Worm (Caenorhabditis elegans) whole organism, young adult: ENCODE results near the gene E02H1.5.

Experiments
- B0019.2 ChIP-seq: fragments of 200-800 bp; sonication (Bioruptor generic); conservative IDR thresholded peaks from 2 replicates; pipeline ENCODE4 v1.3.6; 2022; ENCODE audit warnings: missing genetic modification reagents, missing genetic modification characterization, missing compliant biosample characterization
- B0336.3 ChIP-seq: fragments of 200-800 bp; sonication (Bioruptor generic); IDR thresholded peaks from 2 replicates; pipeline ENCODE4 v1.3.6; 2022; ENCODE audit warnings: missing genetic modification characterization, missing compliant biosample characterization
- F10E7.11 ChIP-seq: sonication (generic microtip); optimal IDR thresholded peaks from 2 replicates; lab custom pipeline; 2017; ENCODE audit warnings: mild to moderate bottlenecking, missing genetic modification characterization, moderate library complexity, missing compliant biosample characterization
- F23B12.7 ChIP-seq: sonication (generic microtip); optimal IDR thresholded peaks from 2 replicates; lab custom pipeline; 2017; ENCODE audit warnings: missing genetic modification characterization, mild to moderate bottlenecking, missing compliant biosample characterization, antibody characterized with exemption, moderate library complexity; ENCODE audit not compliant: insufficient read depth
- F33H1.4 ChIP-seq: fragments of 200-800 bp; sonication (Bioruptor generic); IDR thresholded peaks from 2 replicates; pipeline ENCODE4 v1.3.6; 2022; ENCODE audit warnings: missing genetic modification reagents, missing genetic modification characterization, missing compliant biosample characterization
- F37B4.10 ChIP-seq: fragments of 200-800 bp; sonication (Bioruptor generic); IDR thresholded peaks from 2 replicates; pipeline ENCODE4 v1.3.6; 2022; ENCODE audit warnings: missing genetic modification characterization, missing compliant biosample characterization
- F52B5.7 ChIP-seq: sonication (generic microtip); optimal IDR thresholded peaks from 2 replicates; lab custom pipeline; 2016; ENCODE audit warnings: mild to moderate bottlenecking, missing genetic modification characterization, missing compliant biosample characterization
- K11D2.4 ChIP-seq: fragments of 200-800 bp; sonication (Bioruptor generic); IDR thresholded peaks from 2 replicates; pipeline ENCODE4 v1.3.6; 2022; ENCODE audit warnings: missing genetic modification reagents, missing genetic modification characterization, missing compliant biosample characterization
- Y95B8A.8 ChIP-seq: fragments of 200-800 bp; sonication (Bioruptor generic); IDR thresholded peaks from 2 replicates; pipeline ENCODE4 v1.3.6; 2022; ENCODE audit warnings: missing genetic modification reagents, missing genetic modification characterization, missing compliant biosample characterization
- akir-1 ChIP-seq: fragments of 200-800 bp; sonication (Bioruptor generic); optimal IDR thresholded peaks from 2 replicates; lab custom pipeline; 2018; ENCODE audit warnings: mild to moderate bottlenecking, missing genetic modification characterization, moderate library complexity, missing compliant biosample characterization
- aptf-3 ChIP-seq: fragments of 200-800 bp; sonication (Bioruptor generic); IDR thresholded peaks from 2 replicates; pipeline ENCODE4 v1.3.6; 2022; ENCODE audit warnings: missing genetic modification characterization, missing compliant biosample characterization
- atf-7 ChIP-seq: sonication (generic microtip); optimal IDR thresholded peaks from 2 replicates; lab custom pipeline; 2017; ENCODE audit warnings: mild to moderate bottlenecking, missing genetic modification characterization, missing compliant biosample characterization
- athp-1 ChIP-seq: sonication (generic microtip); optimal IDR thresholded peaks from 2 replicates; lab custom pipeline; 2017; ENCODE audit warnings: mild to moderate bottlenecking, missing genetic modification characterization, missing compliant biosample characterization
- attf-3 ChIP-seq: fragments of 200-800 bp; sonication (Bioruptor generic); conservative IDR thresholded peaks from 2 replicates; pipeline ENCODE4 v1.3.6; 2022; ENCODE audit warnings: missing genetic modification reagents, missing genetic modification characterization, missing compliant biosample characterization
- ccch-3 ChIP-seq: fragments of 200-800 bp; sonication (Bioruptor generic); optimal IDR thresholded peaks from 2 replicates; lab custom pipeline; 2018; ENCODE audit warnings: mild to moderate bottlenecking, missing genetic modification characterization, missing compliant biosample characterization
- ceh-79 ChIP-seq: sonication (generic microtip); optimal IDR thresholded peaks from 2 replicates; lab custom pipeline; 2017; ENCODE audit warnings: mild to moderate bottlenecking, missing genetic modification characterization, missing compliant biosample characterization
- ceh-91 ChIP-seq: fragments of 200-800 bp; sonication (Bioruptor generic); IDR thresholded peaks from 2 replicates; pipeline ENCODE4 v1.3.6; 2022; ENCODE audit warnings: missing genetic modification reagents, missing genetic modification characterization, missing compliant biosample characterization
- die-1 ChIP-seq: sonication (generic microtip); optimal IDR thresholded peaks from 2 replicates; lab custom pipeline; 2016; ENCODE audit warnings: missing genotype, mild to moderate bottlenecking, missing genetic modification characterization, missing compliant biosample characterization
- dpl-1 ChIP-seq: fragments of 150-350 bp; optimal IDR thresholded peaks from 2 replicates; lab custom pipeline; 2014; ENCODE audit warnings: missing biosample characterization, missing genetic modification reagents, missing genetic modification characterization
- egl-18 ChIP-seq: fragments of 200-800 bp; sonication (Bioruptor generic); IDR thresholded peaks from 2 replicates; pipeline ENCODE4 v1.3.6; 2022; ENCODE audit warnings: missing genetic modification reagents, missing genetic modification characterization, missing compliant biosample characterization
- fkh-3 ChIP-seq: sonication (generic microtip); optimal IDR thresholded peaks from 2 replicates; lab custom pipeline; 2016; ENCODE audit warnings: mild to moderate bottlenecking, missing genetic modification characterization, missing compliant biosample characterization
- gei-17 ChIP-seq: fragments of 200-800 bp; sonication (Bioruptor generic); optimal IDR thresholded peaks from 2 replicates; lab custom pipeline; 2018; ENCODE audit warnings: mild to moderate bottlenecking, missing genetic modification characterization, missing compliant biosample characterization
- him-1 ChIP-seq: sonication (generic microtip); optimal IDR thresholded peaks from 2 replicates; lab custom pipeline; 2016; ENCODE audit warnings: missing genotype, missing genetic modification reagents, missing genetic modification characterization, missing compliant biosample characterization
- hlh-12 ChIP-seq: sonication (generic microtip); optimal IDR thresholded peaks from 2 replicates; lab custom pipeline; 2016; ENCODE audit warnings: missing genetic modification characterization, missing compliant biosample characterization
- lin-40 ChIP-seq: sonication (generic microtip); optimal IDR thresholded peaks from 2 replicates; lab custom pipeline; 2016; ENCODE audit warnings: missing genetic modification characterization, mild to moderate bottlenecking, missing compliant biosample characterization, missing genotype, missing genetic modification reagents
- lsy-27 ChIP-seq: sonication (generic microtip); optimal IDR thresholded peaks from 2 replicates; lab custom pipeline; 2017; ENCODE audit warnings: missing genetic modification characterization, mild to moderate bottlenecking, missing compliant biosample characterization, antibody characterized with exemption, missing genotype, borderline replicate concordance; ENCODE audit not compliant: insufficient read depth
- madf-3 ChIP-seq: fragments of 200-800 bp; sonication (Bioruptor generic); IDR thresholded peaks from 2 replicates; pipeline ENCODE4 v1.3.6; 2022; ENCODE audit warnings: missing genetic modification reagents, missing genetic modification characterization, missing compliant biosample characterization
- madf-8 ChIP-seq: fragments of 200-800 bp; sonication (Bioruptor generic); conservative IDR thresholded peaks from 2 replicates; pipeline ENCODE4 v1.3.6; 2022; ENCODE audit warnings: missing genetic modification reagents, missing genetic modification characterization, missing compliant biosample characterization
- mcd-1 ChIP-seq: fragments of 200-800 bp; sonication (Bioruptor generic); IDR thresholded peaks from 2 replicates; pipeline ENCODE4 v1.3.6; 2022; ENCODE audit warnings: missing genetic modification reagents, missing genetic modification characterization, missing compliant biosample characterization
- mes-4 ChIP-seq: sonication (generic microtip); optimal IDR thresholded peaks from 2 replicates; lab custom pipeline; 2016; ENCODE audit warnings: missing genotype, missing genetic modification characterization, missing compliant biosample characterization
- mxl-1 ChIP-seq: sonication (generic microtip); optimal IDR thresholded peaks from 2 replicates; lab custom pipeline; 2016; ENCODE audit warnings: missing genetic modification characterization, missing compliant biosample characterization
- nfya-2 ChIP-seq: fragments of 200-800 bp; sonication (Bioruptor generic); IDR thresholded peaks from 2 replicates; pipeline ENCODE4 v1.3.6; 2022; ENCODE audit warnings: missing genetic modification reagents, missing genetic modification characterization, missing compliant biosample characterization
- nfyb-1 ChIP-seq: fragments of 200-800 bp; sonication (Bioruptor generic); IDR thresholded peaks from 2 replicates; pipeline ENCODE4 v1.3.6; 2022; ENCODE audit warnings: missing genetic modification reagents, missing genetic modification characterization, missing compliant biosample characterization
- nhr-179 ChIP-seq: sonication (generic microtip); optimal IDR thresholded peaks from 2 replicates; lab custom pipeline; 2016; ENCODE audit warnings: mild to moderate bottlenecking, missing genetic modification characterization, missing compliant biosample characterization
- nhr-90 ChIP-seq: sonication (generic microtip); optimal IDR thresholded peaks from 2 replicates; lab custom pipeline; 2016; ENCODE audit warnings: missing genotype, mild to moderate bottlenecking, missing genetic modification characterization, missing compliant biosample characterization
- pbrm-1 ChIP-seq: fragments of 200-800 bp; sonication (Bioruptor generic); IDR thresholded peaks from 2 replicates; pipeline ENCODE4 v1.3.6; 2022; ENCODE audit warnings: missing genetic modification reagents, missing genetic modification characterization, missing compliant biosample characterization
- rcor-1 ChIP-seq: fragments of 200-800 bp; sonication (Bioruptor generic); IDR thresholded peaks from 2 replicates; pipeline ENCODE4 v1.3.6; 2022; ENCODE audit warnings: missing genetic modification reagents, missing genetic modification characterization, missing compliant biosample characterization
- rec-8 ChIP-seq, 2 experiments: sonication (generic microtip); optimal IDR thresholded peaks; 2 replicates each; lab custom pipeline; 2016; ENCODE audit warnings: mild to moderate bottlenecking in 2 of 2, missing genetic modification characterization in 2 of 2, missing genetic modification reagents in 2 of 2, missing genotype in 2 of 2, missing biosample characterization in 1 of 2, missing compliant biosample characterization in 1 of 2, moderate library complexity in 1 of 2
- sdz-38 ChIP-seq: sonication (generic microtip); optimal IDR thresholded peaks from 2 replicates; lab custom pipeline; 2016; ENCODE audit warnings: missing genotype, missing genetic modification characterization, missing compliant biosample characterization
- snpc-3.4 ChIP-seq: sonication (generic microtip); optimal IDR thresholded peaks from 2 replicates; lab custom pipeline; 2017; ENCODE audit warnings: missing genetic modification characterization, mild to moderate bottlenecking, missing compliant biosample characterization, antibody characterized with exemption, moderate library complexity, missing genotype, missing genetic modification reagents
- tbp1 ChIP-seq: fragments of 200-800 bp; sonication (Bioruptor generic); optimal IDR thresholded peaks from 2 replicates; lab custom pipeline; 2018; ENCODE audit warnings: mild to moderate bottlenecking, missing genetic modification characterization, missing compliant biosample characterization
- tbx-9 ChIP-seq: sonication (generic microtip); optimal IDR thresholded peaks from 2 replicates; lab custom pipeline; 2016; ENCODE audit warnings: borderline replicate concordance, missing genetic modification characterization, inconsistent platforms, missing compliant biosample characterization
- tlf-1 ChIP-seq: fragments of 200-800 bp; sonication (Bioruptor generic); optimal IDR thresholded peaks from 2 replicates; lab custom pipeline; 2018; ENCODE audit warnings: mild to moderate bottlenecking, missing genetic modification characterization, missing compliant biosample characterization
- unc-130 ChIP-seq: sonication (generic microtip); optimal IDR thresholded peaks from 2 replicates; lab custom pipeline; 2016; ENCODE audit warnings: missing genetic modification reagents, missing genetic modification characterization, missing compliant biosample characterization
- xnd-1 ChIP-seq: sonication (generic microtip); optimal IDR thresholded peaks from 2 replicates; lab custom pipeline; 2016; ENCODE audit warnings: missing genotype, missing genetic modification reagents, missing genetic modification characterization, missing compliant biosample characterization
- zim-3 ChIP-seq: sonication (generic microtip); optimal IDR thresholded peaks from 2 replicates; lab custom pipeline; 2017; ENCODE audit warnings: mild to moderate bottlenecking, missing genetic modification characterization, moderate library complexity, missing compliant biosample characterization
- ztf-18 ChIP-seq: sonication (generic microtip); optimal IDR thresholded peaks from 2 replicates; lab custom pipeline; 2016; ENCODE audit warnings: missing genotype, mild to moderate bottlenecking, missing genetic modification characterization, missing compliant biosample characterization
- ztf-25 ChIP-seq: fragments of 200-800 bp; sonication (Bioruptor generic); IDR thresholded peaks from 2 replicates; pipeline ENCODE4 v1.3.6; 2022; ENCODE audit warnings: missing genetic modification reagents, missing genetic modification characterization, missing compliant biosample characterization
- ztf-28 ChIP-seq: fragments of 200-800 bp; sonication (Bioruptor generic); IDR thresholded peaks from 2 replicates; pipeline ENCODE4 v1.3.6; 2022; ENCODE audit warnings: missing genetic modification reagents, missing genetic modification characterization, missing compliant biosample characterization
- ztf-3 ChIP-seq: fragments of 200-800 bp; sonication (Bioruptor generic); optimal IDR thresholded peaks from 2 replicates; lab custom pipeline; 2018; ENCODE audit warnings: mild to moderate bottlenecking, missing genetic modification characterization, missing compliant biosample characterization

Gene E02H1.5

DNA sequence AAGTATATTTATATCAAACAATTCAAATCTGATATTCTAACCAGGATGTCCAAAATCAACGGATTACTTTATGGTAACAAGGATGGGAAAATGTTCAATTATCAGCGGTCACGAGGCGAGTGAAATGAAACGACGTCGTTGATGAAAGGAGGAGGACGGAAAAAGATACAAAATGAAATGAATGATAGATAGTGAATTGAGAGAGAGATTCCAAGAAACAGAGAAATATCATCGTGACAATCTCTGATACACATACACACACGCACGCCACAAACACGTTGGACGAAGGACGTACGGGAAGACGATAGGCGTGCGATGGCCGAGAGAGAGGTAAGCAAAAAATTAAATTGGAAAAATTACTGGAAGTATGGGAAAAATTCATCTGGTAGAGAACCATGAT is 6.0 kb downstream of the E02H1.5 start (continued):
- TF ChIP-seq rec-8 (tag; optimal IDR thresholded peaks at IDR 0.05; lab: Kevin White, UChicago): no peak
- no peak for TF ChIP-seq nfya-2
- no peak for TF ChIP-seq die-1 (tag; lab: Kevin White, UChicago)
- no peak for TF ChIP-seq ztf-18 (tag; lab: Kevin White, UChicago)
- no peak for TF ChIP-seq him-1 (tag; lab: Kevin White, UChicago)
- no peak for TF ChIP-seq ztf-25 (GFP tag; lab: Robert Waterston, UW)
- no peak for TF ChIP-seq Y95B8A.8 (GFP tag; lab: Robert Waterston, UW)
- TF ChIP-seq ztf-28: no peak
- no peak for TF ChIP-seq athp-1 (tag; lab: Kevin White, UChicago)
- TF ChIP-seq nhr-90 (tag; lab: Kevin White, UChicago): no peak
- TF ChIP-seq mcd-1 (GFP tag; lab: Robert Waterston, UW): no peak
- TF ChIP-seq F23B12.7: no peak
- TF ChIP-seq mes-4 (tag; lab: Kevin White, UChicago): no peak
- TF ChIP-seq xnd-1 (tag; lab: Kevin White, UChicago): no peak
- TF ChIP-seq K11D2.4 (GFP tag; lab: Robert Waterston, UW): no peak
- no peak for TF ChIP-seq tbx-9 (tag; lab: Kevin White, UChicago)
- TF ChIP-seq egl-18 (GFP tag; lab: Robert Waterston, UW): no peak
- TF ChIP-seq B0019.2 (GFP tag; lab: Robert Waterston, UW): no peak
- TF ChIP-seq zim-3 (tag; lab: Kevin White, UChicago): no peak
- TF ChIP-seq akir-1 (GFP tag; lab: Kevin White, UChicago): no peak
- no peak for TF ChIP-seq F33H1.4 (GFP tag; lab: Robert Waterston, UW)
- TF ChIP-seq F37B4.10 (GFP tag; lab: Robert Waterston, UW): no peak
- no peak; the same call in 1 of the 2 replicates for TF ChIP-seq nfyb-1
- TF ChIP-seq sdz-38 (tag; lab: Kevin White, UChicago): no peak
- no peak for TF ChIP-seq ztf-3 (GFP tag; lab: Kevin White, UChicago)
- no peak for TF ChIP-seq ccch-3 (GFP tag; lab: Kevin White, UChicago)
- TF ChIP-seq snpc-3.4 (tag; lab: Kevin White, UChicago): no peak
- no peak for TF ChIP-seq F52B5.7 (tag; lab: Kevin White, UChicago)
- TF ChIP-seq B0336.3 (GFP tag; lab: Robert Waterston, UW): no peak
- TF ChIP-seq madf-8: no peak
- no peak for TF ChIP-seq ceh-91 (GFP tag; lab: Robert Waterston, UW)
- TF ChIP-seq rcor-1 (GFP tag; lab: Robert Waterston, UW): no peak
- TF ChIP-seq tlf-1 (GFP tag; lab: Kevin White, UChicago): no peak
- TF ChIP-seq dpl-1 (GFP tag; lab: Kevin White, UChicago): no peak
- no peak for TF ChIP-seq madf-3 (GFP tag; lab: Robert Waterston, UW)
- TF ChIP-seq lin-40 (tag; lab: Kevin White, UChicago): peak; percentile 58
- no peak for TF ChIP-seq aptf-3
- TF ChIP-seq lsy-27 (tag; lab: Kevin White, UChicago): no peak
- TF ChIP-seq tbp1 (GFP tag; lab: Kevin White, UChicago): peak; percentile 29
- no peak for TF ChIP-seq ceh-79 (tag; lab: Kevin White, UChicago)
- TF ChIP-seq gei-17: no peak
- TF ChIP-seq atf-7 (tag; lab: Kevin White, UChicago): peak; percentile 43
- no peak for TF ChIP-seq nhr-179
- no peak for TF ChIP-seq unc-130 (GFP tag; lab: Kevin White, UChicago)
- no peak for TF ChIP-seq attf-3
- TF ChIP-seq mxl-1 (tag; lab: Kevin White, UChicago): no peak
- TF ChIP-seq pbrm-1 (GFP tag; lab: Robert Waterston, UW): no peak
- no peak for TF ChIP-seq fkh-3 (tag; lab: Kevin White, UChicago)
- no peak for TF ChIP-seq hlh-12 (tag; lab: Kevin White, UChicago)
- no peak for TF ChIP-seq F10E7.11 (tag; lab: Kevin White, UChicago)
